Worm (Caenorhabditis elegans): ENCODE measurements around the gene cccp-1.

Gene cccp-1

ce11 chrIII:12510505-12510904 lies 37.8 kb downstream of the cccp-1 start:
- TF ChIP-seq pes-1 (GFP tag; IDR thresholded peaks at IDR 0.05), result no peak
- TF ChIP-seq ets-7 (tag; optimal IDR thresholded peaks at IDR 0.05), result no peak
- TF ChIP-seq aly-1 (tag; optimal IDR thresholded peaks at IDR 0.05), result no peak
- no peak for TF ChIP-seq sea-1 (GFP tag; conservative IDR thresholded peaks at IDR 0.05)
- TF ChIP-seq scrt-1 (GFP tag; IDR thresholded peaks at IDR 0.05), result no peak
- TF ChIP-seq B0310.2 (tag; optimal IDR thresholded peaks at IDR 0.05), result no peak
- no peak for TF ChIP-seq tbx-11 (GFP tag; IDR thresholded peaks at IDR 0.05)
- TF ChIP-seq F13C5.2 (tag; optimal IDR thresholded peaks at IDR 0.05), result no peak
- TF ChIP-seq hnd-1 (tag; optimal IDR thresholded peaks at IDR 0.05), result no peak

DNA sequence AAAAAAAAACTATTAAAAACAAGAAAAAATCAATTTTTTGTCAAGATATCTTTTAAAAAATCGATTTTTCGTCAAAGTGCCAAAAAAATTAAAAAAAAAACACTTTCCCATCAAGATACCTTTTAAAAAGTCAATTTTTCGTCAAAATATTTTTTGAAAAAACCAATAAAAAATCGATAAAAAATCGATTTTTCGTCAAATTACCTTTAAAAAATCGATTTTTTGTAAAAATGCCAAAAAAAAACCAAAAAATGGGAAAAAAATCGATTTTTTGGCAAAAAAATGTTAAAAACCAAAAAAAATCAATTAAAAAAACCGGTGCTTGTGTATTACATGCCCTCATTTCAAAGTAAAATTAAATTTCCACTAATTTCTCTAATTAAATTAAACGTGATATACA lies 45.0 kb downstream of the cccp-1 start:
- TF ChIP-seq B0310.2 (tag; optimal IDR thresholded peaks at IDR 0.05), result no peak

ce11 chrIII:12528029-12528428 lies 55.4 kb downstream of the cccp-1 start:
- no peak for TF ChIP-seq scrt-1 (GFP tag; IDR thresholded peaks at IDR 0.05)
- peak; percentile 14 for TF ChIP-seq F13C5.2 (tag; optimal IDR thresholded peaks at IDR 0.05)
- TF ChIP-seq tbx-37 (GFP tag; conservative IDR thresholded peaks at IDR 0.05), result peak; percentile 30; the same call in 1 of the 2 replicates
- no peak for TF ChIP-seq ama-1 (optimal IDR thresholded peaks at IDR 0.05)

DNA sequence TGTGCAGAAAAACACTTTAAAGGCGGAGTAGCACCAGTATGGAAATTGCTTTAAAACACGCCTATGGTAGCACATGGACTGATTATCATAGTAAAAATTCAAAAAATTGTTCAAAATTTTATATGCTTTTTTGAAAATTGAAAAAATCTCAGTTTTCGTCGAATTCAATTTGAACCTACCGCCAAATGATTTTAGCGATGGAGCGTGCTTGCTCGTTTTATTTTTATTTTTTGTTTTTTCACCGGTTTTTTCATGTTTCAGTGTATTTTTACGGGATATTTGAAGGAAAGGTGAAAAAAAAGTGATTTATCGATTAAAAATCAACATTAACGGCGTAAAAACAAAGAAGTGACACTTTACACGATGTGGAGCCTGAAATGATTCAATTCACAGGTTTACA lies 61.2 kb downstream of the cccp-1 start:
- TF ChIP-seq flt-1 (GFP tag; IDR thresholded peaks at IDR 0.05) (no peak), hnd-1 (tag; optimal IDR thresholded peaks at IDR 0.05) (no peak), tbx-11 (GFP tag; IDR thresholded peaks at IDR 0.05) (no peak), ets-7 (tag; optimal IDR thresholded peaks at IDR 0.05) (no peak), scrt-1 (GFP tag; IDR thresholded peaks at IDR 0.05) (no peak)
